Fruit fly (Drosophila melanogaster): ENCODE results near the gene CG46313.

DNA sequence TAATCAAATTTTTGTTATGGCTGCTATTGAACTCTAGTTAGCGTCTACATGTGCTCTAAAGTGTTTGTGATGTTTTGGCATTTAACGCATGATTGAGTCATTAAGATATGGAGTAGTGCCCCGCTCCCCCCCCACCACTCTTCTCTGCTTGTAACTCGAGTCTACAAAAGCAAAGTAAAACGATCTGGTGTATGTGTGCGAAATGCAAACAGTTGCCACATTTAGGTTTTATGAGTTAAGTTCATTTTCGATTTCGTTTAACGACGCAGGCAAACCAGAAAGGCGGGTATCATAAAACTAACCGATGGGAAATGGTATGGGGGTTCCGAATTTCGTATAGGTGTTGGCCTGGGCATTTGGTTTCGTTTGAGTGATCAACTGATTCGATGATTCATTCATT is 43.8 kb upstream of the CG46313 start:
- TF ChIP-seq CTCF (optimal IDR thresholded peaks at IDR 0.05), result no peak
- TF ChIP-seq CG8478 (optimal IDR thresholded peaks at IDR 0.05), result no peak
